Worm (Caenorhabditis elegans): ENCODE data around the gene clec-250.

DNA sequence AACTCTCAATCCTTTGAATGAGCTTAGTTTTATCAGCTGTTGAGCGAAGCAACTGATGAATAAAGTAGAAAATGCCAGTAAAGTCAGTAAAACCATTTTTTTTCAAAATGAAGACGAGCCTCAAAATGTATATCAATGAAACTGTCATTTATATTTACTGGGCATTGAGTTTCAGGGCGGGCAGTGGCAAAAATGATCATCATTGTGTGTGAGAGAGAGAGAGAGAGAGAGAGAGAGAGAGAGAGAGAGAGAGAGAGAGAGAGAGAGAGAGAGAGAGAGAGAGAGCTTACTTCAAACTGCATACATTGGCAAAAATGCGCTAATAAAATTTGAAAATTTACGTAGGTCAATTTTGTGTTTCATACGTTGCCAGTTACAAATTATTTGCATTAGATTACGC is 18.2 kb upstream of the clec-250 start, which contains the start of gene F11D11.3:
- TF ChIP-seq W03F9.2 (tag; optimal IDR thresholded peaks at IDR 0.05) (no peak), him-1 (tag; optimal IDR thresholded peaks at IDR 0.05) (no peak)
